Worm (Caenorhabditis elegans) whole organism, L3 larva: ENCODE data around the gene alg-3.

ENCODE experiments used
- fos-1 ChIP-seq: fragments of 150-350 bp; optimal IDR thresholded peaks from 2 replicates; lab custom pipeline; 2014; ENCODE audit warnings: missing biosample characterization, missing genetic modification characterization
- nhr-23 ChIP-seq: fragments of 150-350 bp; optimal IDR thresholded peaks from 2 replicates; lab custom pipeline; 2014; ENCODE audit warnings: missing biosample characterization, missing genetic modification reagents, missing genetic modification characterization
- snpc-4 ChIP-seq: fragments of 150-350 bp; optimal IDR thresholded peaks from 2 replicates; lab custom pipeline; 2014; ENCODE audit warnings: missing biosample characterization, missing genetic modification characterization
- tbx-2 ChIP-seq: sonication (generic microtip); optimal IDR thresholded peaks from 2 replicates; lab custom pipeline; 2016; ENCODE audit warnings: mild to moderate bottlenecking, missing genetic modification characterization, missing compliant biosample characterization
- unc-39 ChIP-seq: sonication (generic microtip); optimal IDR thresholded peaks from 4 replicates; lab custom pipeline; 2017; ENCODE audit warnings: missing biosample characterization, missing genetic modification characterization
- ztf-11 ChIP-seq: fragments of 150-350 bp; optimal IDR thresholded peaks from 2 replicates; lab custom pipeline; 2014; ENCODE audit warnings: missing biosample characterization, missing genetic modification characterization

- no peak for TF ChIP-seq snpc-4 (tag; lab: Kevin White, UChicago)
- TF ChIP-seq ztf-11 (tag; lab: Kevin White, UChicago) = no peak
- no peak for TF ChIP-seq tbx-2 (tag; lab: Kevin White, UChicago)
- no peak for TF ChIP-seq nhr-23 (tag; lab: Kevin White, UChicago)
- TF ChIP-seq unc-39 = no peak
- TF ChIP-seq fos-1 (tag; lab: Kevin White, UChicago) = no peak
These were observed 13.1 kb upstream of the alg-3 start, which contains the start of gene let-60 for ce11 chrIV:11690988-11691387.
